Fruit fly (Drosophila melanogaster) whole organism, embryonic: ENCODE data around the gene Sqor.
A peak's percentile ranks its signal among the peaks of the same experiment; 100 is the strongest.

ENCODE experiments used
- ATbp ChIP-seq: fragments of 200-800 bp; sonication (Bioruptor generic); optimal IDR thresholded peaks from 2 replicates; lab custom pipeline; 2017; ENCODE audit warnings: missing biosample characterization, mild to moderate bottlenecking, missing genetic modification characterization, missing genetic modification reagents
- Abd-B ChIP-seq: fragments of 200-800 bp; sonication (Bioruptor generic); optimal IDR thresholded peaks from 2 replicates; lab custom pipeline; 2018; ENCODE audit warnings: missing biosample characterization, mild to moderate bottlenecking, missing genetic modification characterization, moderate library complexity
- Asciz ChIP-seq: fragments of 200-800 bp; sonication (Bioruptor generic); optimal IDR thresholded peaks from 2 replicates; lab custom pipeline; 2017; ENCODE audit warnings: missing biosample characterization, mild to moderate bottlenecking, missing genetic modification characterization, missing genetic modification reagents
- Blimp-1 ChIP-seq: fragments of 200-800 bp; sonication (Bioruptor generic); optimal IDR thresholded peaks from 3 replicates; lab custom pipeline; 2018; ENCODE audit warnings: missing biosample characterization, missing genetic modification characterization, mild to moderate bottlenecking, moderate library complexity, missing genetic modification reagents
- CG10366 ChIP-seq: fragments of 200-800 bp; sonication (Bioruptor generic); IDR thresholded peaks from 2 replicates; pipeline ENCODE4 v1.3.6; 2022; ENCODE audit warnings: missing biosample characterization, missing genetic modification characterization
- CG12219 ChIP-seq: fragments of 200-800 bp; sonication (Bioruptor generic); optimal IDR thresholded peaks from 3 replicates; lab custom pipeline; 2018; ENCODE audit warnings: missing biosample characterization, mild to moderate bottlenecking, missing genetic modification characterization
- CG12769 ChIP-seq: fragments of 200-800 bp; sonication (Bioruptor generic); optimal IDR thresholded peaks from 2 replicates; lab custom pipeline; 2019; ENCODE audit warnings: missing biosample characterization, mild to moderate bottlenecking, missing genetic modification characterization, moderate library complexity
- CG14441 ChIP-seq: fragments of 200-800 bp; sonication (Bioruptor generic); IDR thresholded peaks from 2 replicates; pipeline ENCODE4 v1.3.6; 2022; ENCODE audit warnings: missing biosample characterization, missing genetic modification characterization
- CG15269 ChIP-seq: fragments of 200-800 bp; sonication (Bioruptor generic); optimal IDR thresholded peaks from 2 replicates; lab custom pipeline; 2018; ENCODE audit warnings: missing biosample characterization, mild to moderate bottlenecking, missing genetic modification characterization, moderate library complexity
- CG15514 ChIP-seq: fragments of 200-800 bp; sonication (Bioruptor generic); optimal IDR thresholded peaks from 3 replicates; lab custom pipeline; 2017; ENCODE audit warnings: missing biosample characterization, missing genetic modification characterization, mild to moderate bottlenecking, moderate library complexity, missing genetic modification reagents
- CG1602 ChIP-seq: fragments of 200-800 bp; sonication (Bioruptor generic); optimal IDR thresholded peaks from 3 replicates; lab custom pipeline; 2016; ENCODE audit warnings: missing biosample characterization, missing genetic modification characterization
- CG1647 ChIP-seq: fragments of 200-800 bp; sonication (Bioruptor generic); optimal IDR thresholded peaks from 3 replicates; lab custom pipeline; 2016; ENCODE audit warnings: missing biosample characterization, missing genetic modification characterization
- CG1792 ChIP-seq: fragments of 200-800 bp; sonication (Bioruptor generic); optimal IDR thresholded peaks from 2 replicates; lab custom pipeline; 2016; ENCODE audit warnings: missing biosample characterization, missing genetic modification characterization
- CG2120 ChIP-seq: fragments of 200-800 bp; sonication (Bioruptor generic); optimal IDR thresholded peaks from 3 replicates; lab custom pipeline; 2016; ENCODE audit warnings: missing biosample characterization, missing genetic modification characterization
- CG30431 ChIP-seq: fragments of 200-800 bp; sonication (Bioruptor generic); optimal IDR thresholded peaks from 2 replicates; lab custom pipeline; 2017; ENCODE audit warnings: missing biosample characterization, missing genetic modification characterization
- CG34376 ChIP-seq: fragments of 200-800 bp; sonication (Bioruptor generic); optimal IDR thresholded peaks from 2 replicates; lab custom pipeline; 2018; ENCODE audit warnings: missing biosample characterization, mild to moderate bottlenecking, missing genetic modification characterization
- CG43689 ChIP-seq: fragments of 200-800 bp; sonication (Bioruptor generic); IDR thresholded peaks from 2 replicates; pipeline ENCODE4 v1.3.6; 2022; ENCODE audit warnings: missing biosample characterization, missing genetic modification characterization
- CG4730 ChIP-seq: fragments of 200-800 bp; sonication (Bioruptor generic); IDR thresholded peaks from 2 replicates; pipeline ENCODE4 v1.3.6; 2022; ENCODE audit warnings: missing biosample characterization, missing genetic modification characterization
- CG6813 ChIP-seq: fragments of 200-800 bp; sonication (Bioruptor generic); optimal IDR thresholded peaks from 2 replicates; lab custom pipeline; 2017; ENCODE audit warnings: missing biosample characterization, missing genetic modification characterization, mild to moderate bottlenecking, moderate library complexity, missing genetic modification reagents
- CG7745 ChIP-seq: fragments of 200-800 bp; sonication (Bioruptor generic); optimal IDR thresholded peaks from 2 replicates; lab custom pipeline; 2018; ENCODE audit warnings: missing biosample characterization, mild to moderate bottlenecking, missing genetic modification characterization, moderate library complexity
- CG7839 ChIP-seq: fragments of 200-800 bp; sonication (Bioruptor generic); optimal IDR thresholded peaks from 3 replicates; lab custom pipeline; 2018; ENCODE audit warnings: missing biosample characterization, mild to moderate bottlenecking, missing genetic modification characterization, moderate library complexity
- CG8089 ChIP-seq: fragments of 200-800 bp; sonication (Bioruptor generic); optimal IDR thresholded peaks from 3 replicates; lab custom pipeline; 2016; ENCODE audit warnings: missing biosample characterization, missing genetic modification characterization
- CG9437 ChIP-seq: fragments of 200-800 bp; sonication (Bioruptor generic); optimal IDR thresholded peaks from 2 replicates; lab custom pipeline; 2018; ENCODE audit warnings: missing biosample characterization, mild to moderate bottlenecking, missing genetic modification characterization
- CG9727 ChIP-seq: fragments of 200-800 bp; sonication (Bioruptor generic); optimal IDR thresholded peaks from 3 replicates; lab custom pipeline; 2017; ENCODE audit warnings: missing biosample characterization, mild to moderate bottlenecking, missing genetic modification characterization
- D ChIP-seq, 2 experiments: fragments of 200-800 bp in 1 of 2; fragments of >200 bp in 1 of 2; sonication (Bioruptor generic) in 1 of 2; optimal IDR thresholded peaks; 2 replicates in 1 of 2; 3 replicates in 1 of 2; lab custom pipeline; 2017; ENCODE audit warnings: mild to moderate bottlenecking in 1 of 2, missing biosample characterization in 1 of 2, missing genetic modification characterization in 1 of 2, missing genetic modification reagents in 1 of 2
- Fer1 ChIP-seq: fragments of 200-800 bp; sonication (Bioruptor generic); optimal IDR thresholded peaks from 2 replicates; lab custom pipeline; 2017; ENCODE audit warnings: missing biosample characterization, mild to moderate bottlenecking, missing genetic modification characterization
- HHEX ChIP-seq: fragments of 200-800 bp; sonication (Bioruptor generic); optimal IDR thresholded peaks from 3 replicates; lab custom pipeline; 2017; ENCODE audit warnings: missing biosample characterization, mild to moderate bottlenecking, missing genetic modification characterization, missing genetic modification reagents
- Med ChIP-seq: fragments of 200-800 bp; sonication (Bioruptor generic); peaks from one replicate; lab custom pipeline; 2016; ENCODE audit warnings: missing biosample characterization, missing genetic modification characterization, mild to moderate bottlenecking, inconsistent platforms, moderate library complexity
- Myb ChIP-seq: fragments of 200-800 bp; sonication (Bioruptor generic); optimal IDR thresholded peaks from 2 replicates; lab custom pipeline; 2016; ENCODE audit warnings: missing biosample characterization, missing genetic modification characterization
- Nf-YA ChIP-seq: fragments of 200-800 bp; sonication (Bioruptor generic); IDR thresholded peaks from 2 replicates; pipeline ENCODE4 v1.3.6; 2022; ENCODE audit warnings: missing biosample characterization, missing genetic modification characterization
- NfI ChIP-seq: fragments of 200-800 bp; sonication (Bioruptor generic); optimal IDR thresholded peaks from 3 replicates; lab custom pipeline; 2018; ENCODE audit warnings: missing biosample characterization, mild to moderate bottlenecking, missing genetic modification characterization, moderate library complexity
- Pdp1 ChIP-seq, 2 experiments: fragments of 200-800 bp; sonication (Bioruptor generic); optimal IDR thresholded peaks; 3 replicates each; lab custom pipeline; 2016; ENCODE audit warnings: missing biosample characterization in 2 of 2, missing genetic modification characterization in 2 of 2, mild to moderate bottlenecking in 1 of 2, moderate library complexity in 1 of 2
- Side ChIP-seq: fragments of 200-800 bp; sonication (Bioruptor generic); optimal IDR thresholded peaks from 2 replicates; lab custom pipeline; 2016; ENCODE audit warnings: missing biosample characterization, missing genetic modification characterization
- Xrp1 ChIP-seq: fragments of 200-800 bp; sonication (Bioruptor generic); IDR thresholded peaks from 2 replicates; pipeline ENCODE4 v1.3.6; 2022; ENCODE audit warnings: missing biosample characterization, missing genetic modification characterization
- aop ChIP-seq: fragments of 200-800 bp; sonication (Bioruptor generic); IDR thresholded peaks from 2 replicates; pipeline ENCODE4 v1.3.6; 2022; ENCODE audit warnings: missing biosample characterization, missing genetic modification characterization
- ato ChIP-seq: fragments of 200-800 bp; sonication (Bioruptor generic); IDR thresholded peaks from 2 replicates; pipeline ENCODE4 v1.3.6; 2022; ENCODE audit warnings: missing biosample characterization, missing genetic modification characterization; ENCODE audit not compliant: partially characterized antibody
- btn ChIP-seq: fragments of 200-800 bp; sonication (Bioruptor generic); optimal IDR thresholded peaks from 2 replicates; lab custom pipeline; 2016; ENCODE audit warnings: missing biosample characterization, missing genetic modification characterization
- cato ChIP-seq: fragments of 200-800 bp; sonication (Bioruptor generic); optimal IDR thresholded peaks from 2 replicates; lab custom pipeline; 2016; ENCODE audit warnings: missing biosample characterization, missing genetic modification characterization, borderline replicate concordance
- dm ChIP-seq: fragments of 200-800 bp; sonication (Bioruptor generic); optimal IDR thresholded peaks from 3 replicates; lab custom pipeline; 2016; ENCODE audit warnings: missing biosample characterization, missing genetic modification characterization
- dmrt11E ChIP-seq: fragments of 200-800 bp; sonication (Bioruptor generic); optimal IDR thresholded peaks from 3 replicates; lab custom pipeline; 2018; ENCODE audit warnings: missing biosample characterization, mild to moderate bottlenecking, missing genetic modification characterization, moderate library complexity
- ems ChIP-seq: fragments of 200-800 bp; sonication (Bioruptor generic); optimal IDR thresholded peaks from 3 replicates; lab custom pipeline; 2016; ENCODE audit warnings: missing biosample characterization, missing genetic modification characterization
- esg ChIP-seq: fragments of 200-800 bp; sonication (Bioruptor generic); conservative IDR thresholded peaks from 2 replicates; pipeline ENCODE4 v1.3.6; 2022; ENCODE audit warnings: missing biosample characterization, missing genetic modification characterization
- gfzf ChIP-seq: fragments of 200-800 bp; sonication (Bioruptor generic); optimal IDR thresholded peaks from 2 replicates; lab custom pipeline; 2016; ENCODE audit warnings: missing biosample characterization, mild to moderate bottlenecking, missing genetic modification characterization, moderate library complexity
- h ChIP-seq: fragments of >200 bp; optimal IDR thresholded peaks from 2 replicates; lab custom pipeline; 2017
- maf-S ChIP-seq: fragments of 200-800 bp; sonication (Bioruptor generic); optimal IDR thresholded peaks from 2 replicates; lab custom pipeline; 2016; ENCODE audit warnings: missing biosample characterization, missing genetic modification characterization
- mld ChIP-seq: fragments of 200-800 bp; sonication (Bioruptor generic); IDR thresholded peaks from 3 replicates; pipeline ENCODE4 v1.3.6; 2022; ENCODE audit warnings: missing biosample characterization, missing genetic modification characterization; ENCODE audit not compliant: partially characterized antibody
- nmo ChIP-seq: fragments of 200-800 bp; sonication (Bioruptor generic); optimal IDR thresholded peaks from 2 replicates; lab custom pipeline; 2018; ENCODE audit warnings: missing biosample characterization, mild to moderate bottlenecking, missing genetic modification characterization, moderate library complexity
- pzg ChIP-seq: fragments of 200-800 bp; sonication (Bioruptor generic); optimal IDR thresholded peaks from 3 replicates; lab custom pipeline; 2018; ENCODE audit warnings: missing biosample characterization, mild to moderate bottlenecking, missing genetic modification characterization, moderate library complexity
- row ChIP-seq: fragments of 200-800 bp; sonication (Bioruptor generic); IDR thresholded peaks from 3 replicates; pipeline ENCODE4 v1.3.6; 2022; ENCODE audit warnings: missing biosample characterization, missing genetic modification characterization
- shn ChIP-seq: fragments of 200-800 bp; sonication (Bioruptor generic); optimal IDR thresholded peaks from 3 replicates; lab custom pipeline; 2016; ENCODE audit warnings: missing biosample characterization, missing genetic modification characterization
- ssp ChIP-seq: fragments of 200-800 bp; sonication (Bioruptor generic); IDR thresholded peaks from 2 replicates; pipeline ENCODE4 v1.3.6; 2022; ENCODE audit warnings: missing biosample characterization, missing genetic modification characterization

Sqor gene

DNA sequence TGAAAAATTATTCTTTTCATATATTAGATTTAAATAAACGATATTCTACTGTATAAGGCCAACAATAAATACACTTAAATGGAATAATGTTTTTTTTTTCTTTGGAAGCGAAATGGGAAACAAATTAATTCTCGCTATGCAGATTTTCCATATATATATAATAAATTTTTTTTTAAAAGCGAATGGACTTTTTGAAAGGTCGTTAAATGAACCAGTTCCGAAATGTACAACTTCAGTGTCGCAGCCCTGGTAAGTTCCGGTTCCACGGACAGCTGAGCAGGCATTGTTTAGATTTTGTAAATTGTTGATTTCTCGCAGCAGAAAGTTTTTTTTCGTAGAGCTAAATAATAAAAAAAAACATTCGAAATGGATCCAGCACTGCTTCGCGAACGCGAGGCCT lies 46.8 kb downstream of the Sqor start, which contains the start of gene TfIIEbeta (continued):
- TF ChIP-seq CG9727 (GFP tag; lab: Kevin White, UChicago) (no peak), CG7745 (no peak), Side (GFP tag; lab: Kevin White, UChicago) (no peak), btn (GFP tag; lab: Kevin White, UChicago) (no peak), ssp (GFP tag; lab: Robert Waterston, UW) (no peak), aop (GFP tag; lab: Robert Waterston, UW) (no peak), CG8089 (GFP tag; lab: Kevin White, UChicago) (no peak), CG14441 (GFP tag; lab: Robert Waterston, UW) (no peak), CG6813 (no peak), CG1792 (GFP tag; lab: Kevin White, UChicago) (no peak), shn (GFP tag; lab: Kevin White, UChicago) (no peak), CG43689 (GFP tag; lab: Robert Waterston, UW) (no peak), ATbp (GFP tag; lab: Kevin White, UChicago) (no peak), CG15514 (GFP tag; lab: Kevin White, UChicago) (peak; percentile 100), HHEX (GFP tag; lab: Kevin White, UChicago) (no peak), D (optimal IDR thresholded peaks at IDR 0.05; lab: Kevin White, UChicago) (no peak), D (GFP tag; optimal IDR thresholded peaks at IDR 0.05; lab: Kevin White, UChicago) (peak; percentile 7), gfzf (GFP tag; lab: Kevin White, UChicago) (no peak), ato (GFP tag; lab: Robert Waterston, UW) (no peak), CG34376 (GFP tag; lab: Kevin White, UChicago) (no peak), Nf-YA (GFP tag; lab: Robert Waterston, UW) (no peak), CG12769 (tag; lab: Kevin White, UChicago) (no peak), maf-S (GFP tag; lab: Kevin White, UChicago) (no peak), pzg (GFP tag; lab: Kevin White, UChicago) (peak; percentile 43), Myb (GFP tag; lab: Kevin White, UChicago) (peak; percentile 74), Pdp1 (GFP tag; optimal IDR thresholded peaks at IDR 0.05; lab: Kevin White, UChicago) (no peak), Blimp-1 (GFP tag; lab: Kevin White, UChicago) (peak; percentile 25), CG4730 (no peak), CG2120 (peak; percentile 38), CG12219 (GFP tag; lab: Kevin White, UChicago) (no peak), CG15269 (tag; lab: Kevin White, UChicago) (peak; percentile 34), row (peak; percentile 82), mld (GFP tag; lab: Robert Waterston, UW) (no peak), CG1647 (GFP tag; lab: Kevin White, UChicago) (no peak), CG30431 (no peak), NfI (GFP tag; lab: Kevin White, UChicago) (no peak), dm (GFP tag; lab: Kevin White, UChicago) (no peak), Asciz (GFP tag; lab: Kevin White, UChicago) (peak; percentile 28), Abd-B (GFP tag; lab: Kevin White, UChicago) (peak; percentile 3), CG7839 (tag; lab: Kevin White, UChicago) (peak; percentile 46), Fer1 (GFP tag; lab: Kevin White, UChicago) (peak; percentile 15), CG9437 (GFP tag; lab: Kevin White, UChicago) (peak; percentile 6), h (lab: Kevin White, UChicago) (no peak), nmo (GFP tag; lab: Kevin White, UChicago) (peak; percentile 41), Xrp1 (GFP tag; lab: Robert Waterston, UW) (peak; percentile 52; the same call in 1 of the 2 replicates), dmrt11E (tag; lab: Kevin White, UChicago) (peak; percentile 23), CG10366 (GFP tag; lab: Robert Waterston, UW) (peak; percentile 28), ems (no peak), CG1602 (peak; percentile 9), Med (GFP tag; lab: Kevin White, UChicago) (peak; percentile 59), esg (GFP tag; lab: Robert Waterston, UW) (no peak), cato (GFP tag; lab: Kevin White, UChicago) (no peak)
